Fruit fly (Drosophila melanogaster): ENCODE measurements around the gene GluRIIA.
A peak's percentile ranks its signal among the peaks of the same experiment; 100 is the strongest.

The GluRIIA gene

dm6 chr2L:5523848-5524473 is 30.9 kb upstream of the GluRIIA start, which contains the start of the genes Vps52 and Elp4 (continued):
- TF ChIP-seq CG17385 (GFP tag; optimal IDR thresholded peaks at IDR 0.05) (peak; percentile 66), mld (GFP tag; IDR thresholded peaks at IDR 0.05; ENCODE audit: partially characterized antibody) (0 out of 3 replicates have a peak, but pooled peaks have one; percentile 48), CG9609 (GFP tag; optimal IDR thresholded peaks at IDR 0.05) (peak; percentile 50), CG12071 (GFP tag; optimal IDR thresholded peaks at IDR 0.05) (no peak), CG14710 (tag; optimal IDR thresholded peaks at IDR 0.05) (peak; percentile 99), sima (GFP tag; optimal IDR thresholded peaks at IDR 0.05) (no peak), CG13624 (GFP tag; optimal IDR thresholded peaks at IDR 0.05) (peak; percentile 31), CG17328 (GFP tag; IDR thresholded peaks at IDR 0.05) (peak; percentile 58), scrt (GFP tag; optimal IDR thresholded peaks at IDR 0.05) (no peak), CG16815 (GFP tag; optimal IDR thresholded peaks at IDR 0.05) (peak; percentile 60), CG17829 (tag; optimal IDR thresholded peaks at IDR 0.05) (peak; percentile 80), repo (GFP tag; optimal IDR thresholded peaks at IDR 0.05) (no peak), CG18262 (tag; optimal IDR thresholded peaks at IDR 0.05) (peak; percentile 81), CG14014 (GFP tag; IDR thresholded peaks at IDR 0.05) (peak; percentile 82), trem (tag; optimal IDR thresholded peaks at IDR 0.05) (peak; percentile 61), Myb (GFP tag; optimal IDR thresholded peaks at IDR 0.05) (peak; percentile 12), sim (GFP tag; IDR thresholded peaks at IDR 0.05) (no peak), CG13296 (GFP tag; optimal IDR thresholded peaks at IDR 0.05) (peak; percentile 79), CG8478 (optimal IDR thresholded peaks at IDR 0.05) (no peak), CG4707 (GFP tag; optimal IDR thresholded peaks at IDR 0.05) (no peak), CG3163 (GFP tag; optimal IDR thresholded peaks at IDR 0.05) (no peak), zf30C (GFP tag; optimal IDR thresholded peaks at IDR 0.05) (no peak), CG14667 (GFP tag; IDR thresholded peaks at IDR 0.05) (peak; percentile 28; the same call in 1 of the 2 replicates), Chrac-16 (GFP tag; optimal IDR thresholded peaks at IDR 0.05) (peak; percentile 70), CG7987 (GFP tag; optimal IDR thresholded peaks at IDR 0.05) (peak; percentile 33), zfh2 (GFP tag; optimal IDR thresholded peaks at IDR 0.05) (peak; percentile 64), peb (GFP tag; IDR thresholded peaks at IDR 0.05) (peak; percentile 36; the same call in 1 of the 2 replicates), Atf6 (GFP tag; IDR thresholded peaks at IDR 0.05) (peak; percentile 75), stc (GFP tag; IDR thresholded peaks at IDR 0.05) (peak; percentile 57), CG1233 (GFP tag; optimal IDR thresholded peaks at IDR 0.05) (peak; percentile 75), hbn (GFP tag; IDR thresholded peaks at IDR 0.05; ENCODE audit: partially characterized antibody) (peak; percentile 60; the same call in 1 of the 2 replicates), prd (optimal IDR thresholded peaks at IDR 0.05) (no peak), prd (GFP tag; IDR thresholded peaks at IDR 0.05) (peak; percentile 75), luna (GFP tag; optimal IDR thresholded peaks at IDR 0.05) (no peak), NFAT (GFP tag; IDR thresholded peaks at IDR 0.05) (peak; percentile 63), en (GFP tag; optimal IDR thresholded peaks at IDR 0.05) (no peak), CG7271 (tag; optimal IDR thresholded peaks at IDR 0.05) (peak; percentile 28), Dp (GFP tag; optimal IDR thresholded peaks at IDR 0.05) (peak; percentile 30), CG9876 (GFP tag; optimal IDR thresholded peaks at IDR 0.05) (peak; percentile 32), Nf-YB (GFP tag; optimal IDR thresholded peaks at IDR 0.05) (peak; percentile 60), CG32532 (GFP tag; IDR thresholded peaks at IDR 0.05) (peak; percentile 80), psq (GFP tag; optimal IDR thresholded peaks at IDR 0.05) (peak; percentile 68), klu (GFP tag; IDR thresholded peaks at IDR 0.05) (peak; percentile 58; the same call in 1 of the 2 replicates), Trl (optimal IDR thresholded peaks at IDR 0.05) (no peak), Trl (GFP tag; optimal IDR thresholded peaks at IDR 0.05) (peak; percentile 22), Optix (GFP tag; IDR thresholded peaks at IDR 0.05) (no peak), sob (GFP tag; IDR thresholded peaks at IDR 0.05) (peak; percentile 61), ftz-f1 (GFP tag; optimal IDR thresholded peaks at IDR 0.05) (no peak), CG17912 (GFP tag; optimal IDR thresholded peaks at IDR 0.05) (peak; percentile 5), Rx (GFP tag; IDR thresholded peaks at IDR 0.05) (no peak), CG1792 (GFP tag; optimal IDR thresholded peaks at IDR 0.05) (peak; percentile 8), CG1024 (GFP tag; IDR thresholded peaks at IDR 0.05) (peak; percentile 41; the same call in 1 of the 2 replicates)
